Worm (Caenorhabditis elegans) whole organism, early embryonic: Measurements from ENCODE around the gene F20G2.5.

Experiments
- ama-1 ChIP-seq: fragments of 150-350 bp; optimal IDR thresholded peaks from 2 replicates; lab custom pipeline; 2014
- ceh-36 ChIP-seq: sonication (generic microtip); optimal IDR thresholded peaks from 2 replicates; lab custom pipeline; 2016; ENCODE audit warnings: missing genetic modification characterization, inconsistent platforms, missing compliant biosample characterization
- flt-1 ChIP-seq: fragments of 200-800 bp; sonication (Bioruptor generic); IDR thresholded peaks from 2 replicates; pipeline ENCODE4 v1.3.6; 2022; ENCODE audit warnings: missing genetic modification characterization, missing compliant biosample characterization
- hmbx-1 ChIP-seq: sonication (generic microtip); optimal IDR thresholded peaks from 2 replicates; lab custom pipeline; 2016; ENCODE audit warnings: mild to moderate bottlenecking, missing genetic modification characterization, missing compliant biosample characterization
- pes-1 ChIP-seq: fragments of 200-800 bp; sonication (Bioruptor generic); IDR thresholded peaks from 2 replicates; pipeline ENCODE4 v1.3.6; 2022; ENCODE audit warnings: missing genetic modification reagents, missing genetic modification characterization, missing compliant biosample characterization
- sea-1 ChIP-seq: fragments of 200-800 bp; sonication (Bioruptor generic); conservative IDR thresholded peaks from 2 replicates; pipeline ENCODE4 v1.3.6; 2022; ENCODE audit warnings: missing genetic modification characterization, missing compliant biosample characterization
- tbx-11 ChIP-seq: fragments of 200-800 bp; sonication (Bioruptor generic); IDR thresholded peaks from 2 replicates; pipeline ENCODE4 v1.3.6; 2022; ENCODE audit warnings: missing genetic modification characterization, missing compliant biosample characterization
- tbx-37 ChIP-seq: fragments of 200-800 bp; sonication (Bioruptor generic); conservative IDR thresholded peaks from 2 replicates; pipeline ENCODE4 v1.3.6; 2022; ENCODE audit warnings: missing genetic modification reagents, missing genetic modification characterization, missing compliant biosample characterization

ce11 chrV:13768941-13769436 lies 2.3 kb upstream of the F20G2.5 start, which contains the start of gene nas-24:
- TF ChIP-seq tbx-11 (GFP tag; lab: Robert Waterston, UW), result no peak
- no peak for TF ChIP-seq flt-1
- no peak for TF ChIP-seq ama-1 (lab: Kevin White, UChicago)
- TF ChIP-seq pes-1, result no peak
- TF ChIP-seq sea-1 (GFP tag; lab: Robert Waterston, UW), result no peak
- TF ChIP-seq ceh-36 (tag; lab: Kevin White, UChicago), result no peak
- no peak for TF ChIP-seq hmbx-1 (tag; lab: Kevin White, UChicago)
- TF ChIP-seq tbx-37 (GFP tag; lab: Robert Waterston, UW), result no peak
